Worm (Caenorhabditis elegans): Measurements from ENCODE around the gene T24E12.13.

DNA sequence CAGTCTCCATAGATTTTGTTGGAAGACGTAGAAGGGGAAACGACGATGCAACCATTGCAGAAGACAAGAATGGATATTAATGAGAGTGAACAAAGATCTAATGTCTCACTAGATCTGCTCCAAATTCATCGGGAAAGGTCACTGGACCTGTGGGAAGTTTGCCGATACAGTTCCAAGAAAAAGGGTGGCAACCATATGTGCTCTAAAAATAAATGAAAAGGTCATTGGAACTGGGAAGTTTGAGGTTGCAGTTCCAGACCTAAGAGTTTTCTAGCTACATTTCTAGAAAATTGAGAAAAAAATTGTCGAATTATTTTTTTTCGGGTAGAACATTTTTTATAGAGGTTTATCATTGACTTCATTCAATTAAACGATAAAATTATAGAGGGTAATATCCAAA lies 39.8 kb upstream of the T24E12.13 start, which contains the start of gene fbxb-92:
- TF ChIP-seq him-1 (tag; optimal IDR thresholded peaks at IDR 0.05), result no peak
- TF ChIP-seq dao-5 (tag; optimal IDR thresholded peaks at IDR 0.05), result no peak
